Fruit fly (Drosophila melanogaster): ENCODE results near the gene CG15465.

CG15465 gene

dm6 chrX:5143810-5144209, 58.3 kb downstream of the CG15465 start (continued):
- no peak for TF ChIP-seq gsb-n (tag; optimal IDR thresholded peaks at IDR 0.05)
- TF ChIP-seq chif (GFP tag; optimal IDR thresholded peaks at IDR 0.05), result no peak
- no peak for TF ChIP-seq CTCF (GFP tag; optimal IDR thresholded peaks at IDR 0.05)
- TF ChIP-seq CG10979 (tag; optimal IDR thresholded peaks at IDR 0.05), result peak; percentile 26
- peak; percentile 35 for TF ChIP-seq CG2120 (GFP tag; optimal IDR thresholded peaks at IDR 0.05)
- no peak for TF ChIP-seq CG15601 (tag; optimal IDR thresholded peaks at IDR 0.05)
- peak; percentile 19 for TF ChIP-seq Antp (GFP tag; optimal IDR thresholded peaks at IDR 0.05)
- no peak for TF ChIP-seq CG2199 (GFP tag; IDR thresholded peaks at IDR 0.05)
- TF ChIP-seq dmrt11E (tag; optimal IDR thresholded peaks at IDR 0.05), result peak; percentile 11
- TF ChIP-seq twi (tag; optimal IDR thresholded peaks at IDR 0.05), result no peak
- no peak for TF ChIP-seq Dll (GFP tag; IDR thresholded peaks at IDR 0.05; ENCODE audit: partially characterized antibody)
- no peak for TF ChIP-seq CG4360 (GFP tag; IDR thresholded peaks at IDR 0.05)
- no peak for TF ChIP-seq sqz (GFP tag; optimal IDR thresholded peaks at IDR 0.05)
- no peak for TF ChIP-seq B-H1 (GFP tag; IDR thresholded peaks at IDR 0.05)
- TF ChIP-seq gt (GFP tag; IDR thresholded peaks at IDR 0.05), result no peak
- TF ChIP-seq CG18011 (GFP tag; optimal IDR thresholded peaks at IDR 0.05), result no peak
- no peak for TF ChIP-seq pan (optimal IDR thresholded peaks at IDR 0.05)
- peak in 1 of 2 experiments; percentile 31 for TF ChIP-seq pan (GFP tag; optimal IDR thresholded peaks at IDR 0.05 in 1 of 2, IDR thresholded peaks at IDR 0.05 in 1 of 2)
- TF ChIP-seq lab (GFP tag; optimal IDR thresholded peaks at IDR 0.05), result peak; percentile 46
- TF ChIP-seq amos (GFP tag; IDR thresholded peaks at IDR 0.05; ENCODE audit: partially characterized antibody), result no peak
- no peak for TF ChIP-seq CG14667 (GFP tag; IDR thresholded peaks at IDR 0.05)
- TF ChIP-seq CG15269 (tag; optimal IDR thresholded peaks at IDR 0.05), result peak; percentile 9
- peak; percentile 4 for TF ChIP-seq org-1 (GFP tag; optimal IDR thresholded peaks at IDR 0.05)
- no peak for TF ChIP-seq en (GFP tag; optimal IDR thresholded peaks at IDR 0.05)
- no peak for TF ChIP-seq pb (GFP tag; optimal IDR thresholded peaks at IDR 0.05)
- peak; percentile 33; the same call in 1 of the 2 replicates for TF ChIP-seq onecut (GFP tag; IDR thresholded peaks at IDR 0.05)
- TF ChIP-seq Oaz (GFP tag; IDR thresholded peaks at IDR 0.05), result no peak
- TF ChIP-seq CG10543 (GFP tag; optimal IDR thresholded peaks at IDR 0.05), result no peak
- TF ChIP-seq CG9609 (GFP tag; optimal IDR thresholded peaks at IDR 0.05), result no peak
- TF ChIP-seq ab (GFP tag; optimal IDR thresholded peaks at IDR 0.05), result no peak
- no peak for TF ChIP-seq seq (GFP tag; IDR thresholded peaks at IDR 0.05)
- no peak for TF ChIP-seq tna (GFP tag; IDR thresholded peaks at IDR 0.05; ENCODE audit: partially characterized antibody)
- no peak for TF ChIP-seq zen (tag; optimal IDR thresholded peaks at IDR 0.05)
- peak; percentile 57; the same call in 2 of the 3 replicates for TF ChIP-seq zfh1 (GFP tag; IDR thresholded peaks at IDR 0.05)
- TF ChIP-seq CG10959 (GFP tag; IDR thresholded peaks at IDR 0.05), result no peak
- TF ChIP-seq ATbp (GFP tag; optimal IDR thresholded peaks at IDR 0.05), result peak; percentile 11
- no peak for TF ChIP-seq CG8281 (tag; optimal IDR thresholded peaks at IDR 0.05)
- no peak for TF ChIP-seq MBD-R2 (GFP tag; IDR thresholded peaks at IDR 0.05)
- no peak for TF ChIP-seq Poxn (GFP tag; IDR thresholded peaks at IDR 0.05)
- no peak for TF ChIP-seq CG33557 (GFP tag; optimal IDR thresholded peaks at IDR 0.05)
- no peak; the same call in 2 of the 3 replicates for TF ChIP-seq Optix (GFP tag; IDR thresholded peaks at IDR 0.05)
- peak; percentile 40; the same call in 1 of the 2 replicates for TF ChIP-seq chm (GFP tag; IDR thresholded peaks at IDR 0.05)
- no peak for TF ChIP-seq sc (optimal IDR thresholded peaks at IDR 0.05)
- TF ChIP-seq sc (GFP tag; optimal IDR thresholded peaks at IDR 0.05), result no peak
- no peak for TF ChIP-seq jumu (GFP tag; optimal IDR thresholded peaks at IDR 0.05)
- peak; percentile 5 for TF ChIP-seq caup (GFP tag; optimal IDR thresholded peaks at IDR 0.05; ENCODE audit: severe bottlenecking)
- no peak for TF ChIP-seq Hand (GFP tag; optimal IDR thresholded peaks at IDR 0.05)
- no peak for TF ChIP-seq CG7372 (GFP tag; IDR thresholded peaks at IDR 0.05)
- TF ChIP-seq CG6254 (GFP tag; optimal IDR thresholded peaks at IDR 0.05), result no peak
- TF ChIP-seq dimm (GFP tag; IDR thresholded peaks at IDR 0.05), result no peak
- peak; percentile 53 for TF ChIP-seq CG2678 (tag; optimal IDR thresholded peaks at IDR 0.05)
- no peak for TF ChIP-seq CG10274 (GFP tag; optimal IDR thresholded peaks at IDR 0.05)
